Worm (Caenorhabditis elegans) whole organism, midembryonic: ENCODE data around the gene clec-172.

ENCODE experiments used
- T22C8.4 ChIP-seq: fragments of 200-800 bp; sonication (Bioruptor generic); IDR thresholded peaks from 2 replicates; pipeline ENCODE4 v1.3.6; 2022; ENCODE audit warnings: missing genetic modification characterization, missing compliant biosample characterization
- cog-1 ChIP-seq: sonication (generic microtip); optimal IDR thresholded peaks from 2 replicates; lab custom pipeline; 2016; ENCODE audit warnings: missing genetic modification characterization, missing compliant biosample characterization
- flt-1 ChIP-seq: fragments of 200-800 bp; sonication (Bioruptor generic); IDR thresholded peaks from 2 replicates; pipeline ENCODE4 v1.3.6; 2022; ENCODE audit warnings: missing genetic modification characterization, missing compliant biosample characterization
- klf-2 ChIP-seq: fragments of 200-800 bp; sonication (Bioruptor generic); conservative IDR thresholded peaks from 2 replicates; pipeline ENCODE4 v1.3.6; 2022; ENCODE audit warnings: missing genetic modification reagents, missing genetic modification characterization, missing compliant biosample characterization
- med-1 ChIP-seq: sonication (generic microtip); optimal IDR thresholded peaks from 2 replicates; lab custom pipeline; 2017; ENCODE audit warnings: missing genetic modification characterization, mild to moderate bottlenecking, missing compliant biosample characterization, antibody characterized with exemption, missing genetic modification reagents; ENCODE audit not compliant: insufficient read depth
- ref-1 ChIP-seq: fragments of 200-800 bp; sonication (Bioruptor generic); conservative IDR thresholded peaks from 2 replicates; pipeline ENCODE4 v1.3.6; 2022; ENCODE audit warnings: missing genetic modification reagents, missing genetic modification characterization, missing compliant biosample characterization
- tab-1 ChIP-seq: fragments of 200-800 bp; sonication (Bioruptor generic); IDR thresholded peaks from 2 replicates; pipeline ENCODE4 v1.3.6; 2022; ENCODE audit warnings: missing genetic modification characterization, missing compliant biosample characterization
- ztf-23 ChIP-seq: fragments of 200-800 bp; sonication (Bioruptor generic); IDR thresholded peaks from 2 replicates; pipeline ENCODE4 v1.3.6; 2022; ENCODE audit warnings: missing genetic modification reagents, missing genetic modification characterization, missing compliant biosample characterization
- ztf-29 ChIP-seq: fragments of 200-800 bp; sonication (Bioruptor generic); IDR thresholded peaks from 2 replicates; pipeline ENCODE4 v1.3.6; 2022; ENCODE audit warnings: missing genetic modification reagents, missing genetic modification characterization, missing compliant biosample characterization

The clec-172 gene

DNA sequence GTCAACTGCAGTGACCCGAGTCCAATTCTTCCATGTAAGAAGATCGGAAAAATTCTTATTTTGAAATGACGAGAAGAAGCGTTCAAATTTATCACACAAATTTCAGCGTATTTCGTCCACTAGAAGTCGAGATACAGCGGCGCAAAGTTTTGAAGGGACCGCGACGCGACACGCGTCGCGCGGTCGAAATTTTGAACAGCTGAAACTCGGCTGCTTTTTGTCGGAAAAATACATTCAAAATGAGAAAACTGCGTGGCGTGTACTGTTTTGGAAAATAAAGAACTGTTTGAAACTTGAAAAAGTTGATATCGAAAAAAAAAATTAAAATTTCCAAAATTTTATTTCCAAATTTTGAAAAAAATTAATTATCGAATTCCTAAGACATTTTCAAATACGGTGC lies 3.5 kb downstream of the clec-172 start:
- TF ChIP-seq ztf-29, result no peak
- TF ChIP-seq klf-2 (GFP tag; lab: Robert Waterston, UW), result no peak
- TF ChIP-seq ref-1 (GFP tag; lab: Robert Waterston, UW), result no peak
- no peak for TF ChIP-seq ztf-23 (GFP tag; lab: Robert Waterston, UW)
- no peak for TF ChIP-seq T22C8.4 (GFP tag; lab: Robert Waterston, UW)
- no peak for TF ChIP-seq tab-1 (GFP tag; lab: Robert Waterston, UW)
- no peak for TF ChIP-seq cog-1 (tag; lab: Kevin White, UChicago)
- no peak for TF ChIP-seq flt-1
- TF ChIP-seq med-1 (GFP tag; lab: Kevin White, UChicago), result no peak

DNA sequence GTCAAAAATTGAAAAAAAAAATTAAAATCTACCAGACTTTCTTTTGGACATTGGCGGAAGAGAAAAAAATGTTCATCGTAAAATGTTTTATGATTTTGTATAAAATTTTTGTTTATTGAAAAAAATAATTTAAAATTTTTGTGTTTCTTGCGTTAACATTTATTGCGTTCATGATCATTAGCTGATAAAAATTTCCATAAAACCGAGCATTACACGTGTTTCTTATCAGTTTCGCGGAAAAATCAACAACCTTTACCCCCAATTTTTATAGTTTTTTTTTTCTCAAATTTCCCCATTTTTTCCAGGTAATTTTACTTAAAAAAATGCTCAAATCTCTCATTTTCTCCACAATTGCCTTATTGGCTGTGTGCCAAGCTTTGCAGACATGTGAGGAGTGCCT lies 6.2 kb downstream of the clec-172 start, which contains the start of gene txt-4:
txt-4 (plus strand) TSS at position 324 of the 400 bp plus-strand sequence.
- TF ChIP-seq ztf-29 (no peak), ztf-23 (GFP tag; lab: Robert Waterston, UW) (no peak), med-1 (GFP tag; lab: Kevin White, UChicago) (no peak), cog-1 (tag; lab: Kevin White, UChicago) (no peak), tab-1 (GFP tag; lab: Robert Waterston, UW) (no peak), flt-1 (no peak), klf-2 (GFP tag; lab: Robert Waterston, UW) (no peak), T22C8.4 (GFP tag; lab: Robert Waterston, UW) (no peak), ref-1 (GFP tag; lab: Robert Waterston, UW) (no peak)

DNA sequence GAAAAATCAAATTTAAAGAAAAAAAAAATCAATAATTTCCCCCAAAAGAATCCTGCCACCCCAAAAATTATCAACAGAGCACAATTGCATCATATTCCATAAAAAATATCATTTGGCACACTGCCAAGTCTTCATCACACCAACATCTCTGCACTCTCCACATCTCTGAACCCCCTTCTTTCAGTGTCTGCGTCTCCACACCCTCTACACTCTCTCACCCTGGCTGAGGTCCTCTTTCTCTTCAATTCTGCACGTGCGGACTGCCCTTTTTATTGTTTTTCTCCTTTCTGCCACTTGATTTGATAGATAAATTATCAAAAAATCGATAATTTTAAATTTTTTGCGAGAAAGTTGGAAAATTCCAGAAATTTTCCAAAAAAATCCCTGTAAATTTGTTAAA lies 19.0 kb downstream of the clec-172 start, which contains the start of gene hxk-3:
hxk-3 (plus strand) TSS at position 179 of the 400 bp plus-strand sequence.
- TF ChIP-seq ref-1 (GFP tag; lab: Robert Waterston, UW), result peak; percentile 22; the same call in 1 of the 2 replicates
- no peak for TF ChIP-seq tab-1 (GFP tag; lab: Robert Waterston, UW)

DNA sequence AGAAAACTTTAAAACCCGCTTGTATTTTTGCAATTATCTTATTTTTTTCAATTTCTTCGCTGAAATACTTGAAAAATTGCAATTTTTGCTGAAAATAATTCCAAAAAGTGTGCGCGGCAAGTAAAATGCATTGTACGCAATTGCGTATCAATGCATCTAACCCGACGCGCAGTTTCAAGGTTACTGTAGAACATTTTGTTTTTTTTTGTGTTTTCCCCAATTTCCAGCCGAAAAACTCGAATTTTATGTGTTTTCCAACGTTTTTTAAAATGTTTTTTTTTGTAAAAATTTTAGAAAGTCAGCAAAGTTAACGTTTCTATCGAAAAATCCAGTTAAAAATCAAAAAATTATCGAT lies 19.8 kb downstream of the clec-172 start:
- TF ChIP-seq klf-2 (GFP tag; lab: Robert Waterston, UW) (no peak), cog-1 (tag; lab: Kevin White, UChicago) (no peak), ref-1 (GFP tag; lab: Robert Waterston, UW) (no peak), T22C8.4 (GFP tag; lab: Robert Waterston, UW) (no peak), ztf-29 (no peak), tab-1 (GFP tag; lab: Robert Waterston, UW) (no peak), med-1 (GFP tag; lab: Kevin White, UChicago) (no peak), ztf-23 (GFP tag; lab: Robert Waterston, UW) (no peak), flt-1 (no peak)

DNA sequence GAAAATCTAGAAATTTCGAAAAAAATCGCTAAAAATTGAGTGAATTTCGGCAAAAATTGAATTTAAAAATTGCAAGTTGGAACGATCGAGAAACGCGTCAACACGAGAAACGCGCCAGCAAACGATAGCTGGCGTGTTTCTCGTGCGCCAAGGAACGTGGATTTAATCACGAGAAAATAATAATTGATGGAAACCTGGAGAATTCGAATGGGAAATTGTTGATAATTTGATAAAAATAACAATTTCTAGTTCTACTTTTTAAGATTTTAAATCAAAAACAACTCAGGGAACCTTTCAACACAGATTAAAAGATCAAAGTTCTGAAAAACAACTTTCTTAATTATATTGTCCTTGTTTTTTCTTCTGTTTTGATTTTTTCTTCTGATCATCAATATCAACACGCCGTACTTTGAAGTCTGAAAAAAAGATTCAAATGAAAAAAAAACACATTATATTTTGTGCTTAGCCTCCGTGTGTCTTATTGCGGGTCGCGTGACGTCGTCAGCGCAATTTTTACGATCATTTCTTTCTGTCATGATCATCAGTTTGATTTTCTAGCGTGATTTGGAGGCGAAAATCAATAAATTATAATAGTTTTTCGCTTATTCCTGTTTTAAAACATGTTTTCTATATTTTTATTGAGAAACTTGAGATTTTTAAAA lies 20.3 kb downstream of the clec-172 start, which contains the start of gene npp-20:
npp-20 (minus strand) TSS at position 6 of the 662 bp plus-strand sequence.
- TF ChIP-seq ztf-23 (GFP tag; lab: Robert Waterston, UW), result no peak
- no peak for TF ChIP-seq cog-1 (tag; lab: Kevin White, UChicago)
- no peak for TF ChIP-seq ref-1 (GFP tag; lab: Robert Waterston, UW)
- no peak for TF ChIP-seq med-1 (GFP tag; lab: Kevin White, UChicago)
- TF ChIP-seq T22C8.4 (GFP tag; lab: Robert Waterston, UW), result no peak
- TF ChIP-seq tab-1 (GFP tag; lab: Robert Waterston, UW), result no peak
- TF ChIP-seq flt-1, result no peak

DNA sequence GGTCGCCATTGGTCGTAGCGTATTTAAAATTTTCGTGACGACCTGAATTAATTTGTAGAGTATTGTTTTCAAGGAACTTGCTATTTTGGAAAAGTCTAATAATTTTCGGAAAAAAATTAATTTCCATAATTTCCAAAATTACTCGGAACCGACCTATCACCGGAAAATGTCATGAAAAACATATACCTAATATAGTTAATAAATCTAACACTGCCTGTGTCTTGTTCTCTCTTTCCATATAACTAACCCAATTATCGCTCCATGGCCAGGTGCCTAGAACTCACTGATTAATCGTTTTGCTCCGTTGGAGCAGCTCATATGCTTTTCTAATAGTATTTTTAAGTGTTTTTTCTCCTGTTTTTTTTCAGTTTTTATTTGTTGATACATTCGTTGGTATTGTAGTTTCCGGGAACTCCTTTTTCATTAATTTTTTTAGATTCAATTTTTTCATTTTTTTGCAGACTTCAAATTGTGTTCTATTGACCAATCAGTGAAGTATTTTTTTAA lies 31.4 kb downstream of the clec-172 start, which contains the start of gene Y77E11A.16:
Y77E11A.16 (plus strand) TSS at position 457 of the 507 bp plus-strand sequence.
- no peak for TF ChIP-seq ztf-29
- TF ChIP-seq flt-1, result no peak
- TF ChIP-seq ztf-23 (GFP tag; lab: Robert Waterston, UW), result no peak

DNA sequence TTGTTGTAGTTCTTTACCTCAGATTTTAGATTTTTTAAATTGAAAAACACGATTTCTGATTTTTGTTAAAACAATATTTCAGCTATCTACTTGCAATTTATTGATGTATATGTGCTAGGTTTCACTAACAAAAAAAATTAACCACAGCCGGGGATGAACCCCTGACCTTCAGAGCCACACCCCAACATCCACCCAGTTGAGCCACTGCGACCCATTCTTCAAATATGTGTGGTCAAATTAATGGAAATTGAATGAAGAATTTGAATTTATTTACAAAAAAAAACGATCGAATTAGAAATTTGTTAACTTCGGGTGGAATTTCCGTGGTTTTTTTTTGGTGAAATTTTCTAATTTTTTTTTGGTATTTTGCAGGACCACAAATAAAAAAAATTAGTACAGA lies 37.8 kb downstream of the clec-172 start:
- TF ChIP-seq ztf-29 (no peak), ref-1 (GFP tag; lab: Robert Waterston, UW) (no peak), klf-2 (GFP tag; lab: Robert Waterston, UW) (no peak), med-1 (GFP tag; lab: Kevin White, UChicago) (no peak), cog-1 (tag; lab: Kevin White, UChicago) (no peak), tab-1 (GFP tag; lab: Robert Waterston, UW) (no peak), ztf-23 (GFP tag; lab: Robert Waterston, UW) (no peak), T22C8.4 (GFP tag; lab: Robert Waterston, UW) (no peak)

- no peak for TF ChIP-seq flt-1
Measured at ce11 chrIV:1475009-1475408, 41.4 kb downstream of the clec-172 start, which contains the start of gene Y77E11A.12. Gene Y77E11A.12, minus strand, starts transcription at chrIV:1475109.

DNA sequence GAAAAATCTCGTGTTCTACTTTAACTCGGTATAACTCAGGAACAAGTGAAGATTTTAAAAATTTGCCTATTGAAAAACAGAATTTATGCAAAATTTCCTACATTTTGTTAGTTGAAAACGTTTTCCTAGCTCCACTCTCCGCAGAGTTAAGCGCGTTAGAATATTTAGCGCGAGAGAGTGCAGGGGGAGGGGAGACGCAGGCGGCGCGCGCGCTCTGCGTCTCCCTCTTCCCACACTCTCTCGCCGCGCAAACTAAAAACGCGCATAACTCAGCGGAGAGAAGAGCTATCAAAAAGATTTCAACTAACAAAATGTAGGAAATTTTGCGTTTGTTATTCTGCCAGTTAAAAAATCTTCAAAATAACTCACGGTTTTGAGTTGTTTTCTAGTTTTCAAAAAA lies 44.3 kb downstream of the clec-172 start:
- TF ChIP-seq ref-1 (GFP tag; lab: Robert Waterston, UW) (no peak), cog-1 (tag; lab: Kevin White, UChicago) (no peak), flt-1 (no peak), ztf-29 (no peak), T22C8.4 (GFP tag; lab: Robert Waterston, UW) (no peak), tab-1 (GFP tag; lab: Robert Waterston, UW) (no peak), med-1 (GFP tag; lab: Kevin White, UChicago) (no peak), ztf-23 (GFP tag; lab: Robert Waterston, UW) (no peak)

DNA sequence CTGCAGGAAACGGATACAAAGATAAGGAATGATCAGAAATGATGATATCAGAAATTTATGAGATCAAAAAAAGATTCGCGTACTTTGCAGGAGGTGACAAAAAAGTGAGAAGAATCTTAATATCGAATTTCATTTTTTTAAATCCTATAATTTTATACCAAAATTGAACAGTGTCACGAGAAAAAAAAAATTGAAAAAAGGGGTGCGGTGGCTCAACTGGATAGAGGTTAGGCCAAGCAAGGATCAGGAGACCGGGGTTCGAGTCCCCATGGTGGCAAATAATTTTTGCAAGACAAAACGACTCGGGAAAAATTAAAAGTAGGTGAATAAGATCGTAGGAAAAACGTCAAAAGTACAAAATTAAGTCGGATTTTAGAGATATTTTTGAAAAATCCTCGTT lies 46.1 kb downstream of the clec-172 start:
- TF ChIP-seq ztf-29 (no peak), med-1 (GFP tag; lab: Kevin White, UChicago) (no peak), flt-1 (no peak), T22C8.4 (GFP tag; lab: Robert Waterston, UW) (no peak), klf-2 (GFP tag; lab: Robert Waterston, UW) (no peak), ref-1 (GFP tag; lab: Robert Waterston, UW) (no peak), cog-1 (tag; lab: Kevin White, UChicago) (no peak), ztf-23 (GFP tag; lab: Robert Waterston, UW) (no peak), tab-1 (GFP tag; lab: Robert Waterston, UW) (no peak)
